Worm (Caenorhabditis elegans): Measurements from ENCODE around the gene K10B4.3.

ce11 chrII:79166-79565 is 41.9 kb downstream of the K10B4.3 start, which contains the start of gene C23H3.9:
- TF ChIP-seq rec-8 (tag; optimal IDR thresholded peaks at IDR 0.05) (no peak), hrde-1 (tag; optimal IDR thresholded peaks at IDR 0.05; ENCODE audit: borderline replicate concordance) (no peak), Y67H2A.10 (GFP tag; conservative IDR thresholded peaks at IDR 0.05) (no peak)
